Worm (Caenorhabditis elegans) whole organism, young adult: ENCODE results near the gene rnh-1.1.

Experiments used
- B0336.3 ChIP-seq: fragments of 200-800 bp; sonication (Bioruptor generic); IDR thresholded peaks from 2 replicates; pipeline ENCODE4 v1.3.6; 2022; ENCODE audit warnings: missing genetic modification characterization, missing compliant biosample characterization
- C06A6.2 ChIP-seq: fragments of 200-800 bp; sonication (Bioruptor generic); conservative IDR thresholded peaks from 2 replicates; pipeline ENCODE4 v1.3.6; 2022; ENCODE audit warnings: missing genetic modification characterization, missing compliant biosample characterization
- D2030.7 ChIP-seq: fragments of 200-800 bp; sonication (Bioruptor generic); IDR thresholded peaks from 2 replicates; pipeline ENCODE4 v1.3.6; 2022; ENCODE audit warnings: missing genetic modification reagents, missing genetic modification characterization, missing compliant biosample characterization
- F22D6.2 ChIP-seq: sonication (generic microtip); optimal IDR thresholded peaks from 2 replicates; lab custom pipeline; 2016; ENCODE audit warnings: mild to moderate bottlenecking, missing genetic modification characterization, missing compliant biosample characterization
- F39B2.1 ChIP-seq: fragments of 200-800 bp; sonication (Bioruptor generic); IDR thresholded peaks from 2 replicates; pipeline ENCODE4 v1.3.6; 2022; ENCODE audit warnings: missing genetic modification reagents, missing genetic modification characterization, missing compliant biosample characterization
- F57C9.4 ChIP-seq: sonication (generic microtip); optimal IDR thresholded peaks from 2 replicates; lab custom pipeline; 2017; ENCODE audit warnings: mild to moderate bottlenecking, missing genetic modification characterization, missing compliant biosample characterization
- K11D2.4 ChIP-seq: fragments of 200-800 bp; sonication (Bioruptor generic); IDR thresholded peaks from 2 replicates; pipeline ENCODE4 v1.3.6; 2022; ENCODE audit warnings: missing genetic modification reagents, missing genetic modification characterization, missing compliant biosample characterization
- K12H6.12 ChIP-seq: fragments of 200-800 bp; sonication (Bioruptor generic); optimal IDR thresholded peaks from 2 replicates; lab custom pipeline; 2018; ENCODE audit warnings: mild to moderate bottlenecking, missing genetic modification characterization, missing compliant biosample characterization
- T07F8.4 ChIP-seq: sonication (generic microtip); optimal IDR thresholded peaks from 2 replicates; lab custom pipeline; 2016; ENCODE audit warnings: mild to moderate bottlenecking, missing genetic modification characterization, moderate library complexity, missing compliant biosample characterization
- T26A5.8 ChIP-seq: sonication (generic microtip); optimal IDR thresholded peaks from 2 replicates; lab custom pipeline; 2016; ENCODE audit warnings: missing genetic modification characterization, missing compliant biosample characterization
- Y53F4B.3 ChIP-seq: fragments of 200-800 bp; sonication (Bioruptor generic); IDR thresholded peaks from 2 replicates; pipeline ENCODE4 v1.3.6; 2022; ENCODE audit warnings: missing genetic modification reagents, missing genetic modification characterization, missing compliant biosample characterization
- Y53G8AR.9 ChIP-seq: fragments of 200-800 bp; sonication (Bioruptor generic); conservative IDR thresholded peaks from 2 replicates; pipeline ENCODE4 v1.3.6; 2022; ENCODE audit warnings: missing genetic modification reagents, missing genetic modification characterization, missing compliant biosample characterization
- Y95B8A.8 ChIP-seq: fragments of 200-800 bp; sonication (Bioruptor generic); IDR thresholded peaks from 2 replicates; pipeline ENCODE4 v1.3.6; 2022; ENCODE audit warnings: missing genetic modification reagents, missing genetic modification characterization, missing compliant biosample characterization
- ZK185.1 ChIP-seq: sonication (generic microtip); optimal IDR thresholded peaks from 2 replicates; lab custom pipeline; 2016; ENCODE audit warnings: mild to moderate bottlenecking, missing genetic modification characterization, missing compliant biosample characterization; ENCODE audit not compliant: poor library complexity, severe bottlenecking
- ama-1 ChIP-seq, 3 experiments: fragments of 150-350 bp in 1 of 3; sonication (generic microtip) in 2 of 3; optimal IDR thresholded peaks; 2 replicates each; lab custom pipeline; 2014 to 2018; ENCODE audit warnings: missing biosample characterization in 2 of 3, missing genetic modification characterization in 2 of 3, missing genetic modification reagents in 2 of 3
- attf-3 ChIP-seq: fragments of 200-800 bp; sonication (Bioruptor generic); conservative IDR thresholded peaks from 2 replicates; pipeline ENCODE4 v1.3.6; 2022; ENCODE audit warnings: missing genetic modification reagents, missing genetic modification characterization, missing compliant biosample characterization
- attf-6 ChIP-seq: fragments of 200-800 bp; sonication (Bioruptor generic); IDR thresholded peaks from 2 replicates; pipeline ENCODE4 v1.3.6; 2022; ENCODE audit warnings: missing genetic modification reagents, missing genetic modification characterization, missing compliant biosample characterization
- bed-1 ChIP-seq: fragments of 200-800 bp; sonication (Bioruptor generic); IDR thresholded peaks from 2 replicates; pipeline ENCODE4 v1.3.6; 2022; ENCODE audit warnings: missing genetic modification reagents, missing genetic modification characterization, missing compliant biosample characterization
- cebp-1 ChIP-seq, 2 experiments: fragments of 200-800 bp in 1 of 2; sonication (Bioruptor generic) in 1 of 2; sonication (generic microtip) in 1 of 2; IDR thresholded peaks in 1 of 2; optimal IDR thresholded peaks in 1 of 2; 2 replicates each; pipeline versions ENCODE4 v1.3.6 to Lab custom; 2017 to 2022; ENCODE audit warnings: missing compliant biosample characterization in 2 of 2, missing genetic modification characterization in 2 of 2, mild to moderate bottlenecking in 1 of 2, missing genetic modification reagents in 1 of 2, moderate library complexity in 1 of 2
- ceh-100 ChIP-seq: fragments of 200-800 bp; sonication (Bioruptor generic); IDR thresholded peaks from 2 replicates; pipeline ENCODE4 v1.3.6; 2022; ENCODE audit warnings: missing genetic modification reagents, missing genetic modification characterization, missing compliant biosample characterization
- ceh-58 ChIP-seq: fragments of 200-800 bp; sonication (Bioruptor generic); IDR thresholded peaks from 2 replicates; pipeline ENCODE4 v1.3.6; 2022; ENCODE audit warnings: missing genetic modification characterization, missing compliant biosample characterization
- die-1 ChIP-seq: sonication (generic microtip); optimal IDR thresholded peaks from 2 replicates; lab custom pipeline; 2016; ENCODE audit warnings: missing genotype, mild to moderate bottlenecking, missing genetic modification characterization, missing compliant biosample characterization
- dpff-1 ChIP-seq: sonication (generic microtip); optimal IDR thresholded peaks from 2 replicates; lab custom pipeline; 2017; ENCODE audit warnings: mild to moderate bottlenecking, missing genetic modification characterization, missing compliant biosample characterization
- dpl-1 ChIP-seq: fragments of 150-350 bp; optimal IDR thresholded peaks from 2 replicates; lab custom pipeline; 2014; ENCODE audit warnings: missing biosample characterization, missing genetic modification reagents, missing genetic modification characterization
- efl-1 ChIP-seq: fragments of 150-350 bp; optimal IDR thresholded peaks from 2 replicates; lab custom pipeline; 2014; ENCODE audit warnings: missing biosample characterization, missing genetic modification reagents, missing genetic modification characterization
- egl-44 ChIP-seq: fragments of 200-800 bp; sonication (Bioruptor generic); IDR thresholded peaks from 2 replicates; pipeline ENCODE4 v1.3.6; 2022; ENCODE audit warnings: missing genetic modification reagents, missing genetic modification characterization, missing compliant biosample characterization
- ekl-4 ChIP-seq: fragments of 200-800 bp; sonication (Bioruptor generic); IDR thresholded peaks from 2 replicates; pipeline ENCODE4 v1.3.6; 2022; ENCODE audit warnings: missing genetic modification reagents, missing genetic modification characterization, missing compliant biosample characterization
- ets-4 ChIP-seq: fragments of 200-800 bp; sonication (Bioruptor generic); optimal IDR thresholded peaks from 2 replicates; lab custom pipeline; 2018; ENCODE audit warnings: mild to moderate bottlenecking, missing genetic modification characterization, missing compliant biosample characterization
- hrde-1 ChIP-seq: sonication (generic microtip); optimal IDR thresholded peaks from 2 replicates; lab custom pipeline; 2016; ENCODE audit warnings: missing genetic modification characterization, mild to moderate bottlenecking, missing compliant biosample characterization, moderate library complexity, missing genotype, missing genetic modification reagents, borderline replicate concordance
- lag-1 ChIP-seq: fragments of 200-800 bp; sonication (Bioruptor generic); IDR thresholded peaks from 2 replicates; pipeline ENCODE4 v1.3.6; 2022; ENCODE audit warnings: missing genetic modification reagents, missing genetic modification characterization, missing compliant biosample characterization
- lin-40 ChIP-seq: sonication (generic microtip); optimal IDR thresholded peaks from 2 replicates; lab custom pipeline; 2016; ENCODE audit warnings: missing genetic modification characterization, mild to moderate bottlenecking, missing compliant biosample characterization, missing genotype, missing genetic modification reagents
- lin-54 ChIP-seq: fragments of 200-800 bp; sonication (Bioruptor generic); optimal IDR thresholded peaks from 2 replicates; lab custom pipeline; 2018; ENCODE audit warnings: mild to moderate bottlenecking, missing genetic modification characterization, missing compliant biosample characterization
- madf-6 ChIP-seq: fragments of 200-800 bp; sonication (Bioruptor generic); IDR thresholded peaks from 2 replicates; pipeline ENCODE4 v1.3.6; 2022; ENCODE audit warnings: missing genetic modification reagents, missing genetic modification characterization, missing compliant biosample characterization
- nfya-1 ChIP-seq: sonication (generic microtip); optimal IDR thresholded peaks from 2 replicates; lab custom pipeline; 2017; ENCODE audit warnings: antibody characterized with exemption, missing compliant biosample characterization, missing genetic modification characterization, borderline replicate concordance; ENCODE audit not compliant: insufficient read depth
- nhr-90 ChIP-seq: sonication (generic microtip); optimal IDR thresholded peaks from 2 replicates; lab custom pipeline; 2016; ENCODE audit warnings: missing genotype, mild to moderate bottlenecking, missing genetic modification characterization, missing compliant biosample characterization
- rec-8 ChIP-seq, 2 experiments: sonication (generic microtip); optimal IDR thresholded peaks; 2 replicates each; lab custom pipeline; 2016; ENCODE audit warnings: mild to moderate bottlenecking in 2 of 2, missing genetic modification characterization in 2 of 2, missing genetic modification reagents in 2 of 2, missing genotype in 2 of 2, missing biosample characterization in 1 of 2, missing compliant biosample characterization in 1 of 2, moderate library complexity in 1 of 2
- sea-2 ChIP-seq: fragments of 200-800 bp; sonication (Bioruptor generic); IDR thresholded peaks from 2 replicates; pipeline ENCODE4 v1.3.6; 2022; ENCODE audit warnings: missing genetic modification characterization, missing compliant biosample characterization
- snpc-1.1 ChIP-seq: sonication (generic microtip); optimal IDR thresholded peaks from 2 replicates; lab custom pipeline; 2017; ENCODE audit warnings: missing genetic modification characterization, mild to moderate bottlenecking, missing compliant biosample characterization, antibody characterized with exemption, moderate library complexity, missing genotype, missing genetic modification reagents; ENCODE audit not compliant: insufficient read depth
- snpc-4 ChIP-seq, 5 experiments: fragments of 150-350 bp in 1 of 5; sonication (generic microtip) in 4 of 5; optimal IDR thresholded peaks; 2 replicates each; lab custom pipeline; 2014 to 2018; ENCODE audit warnings: missing genetic modification characterization in 5 of 5, missing biosample characterization in 3 of 5, antibody characterized with exemption in 2 of 5, mild to moderate bottlenecking in 2 of 5, missing compliant biosample characterization in 2 of 5, missing genotype in 2 of 5, moderate library complexity in 2 of 5, missing genetic modification reagents in 1 of 5
- somi-1 ChIP-seq: fragments of 200-800 bp; sonication (Bioruptor generic); optimal IDR thresholded peaks from 2 replicates; lab custom pipeline; 2018; ENCODE audit warnings: mild to moderate bottlenecking, missing genetic modification characterization, missing compliant biosample characterization
- tbp1 ChIP-seq: fragments of 200-800 bp; sonication (Bioruptor generic); optimal IDR thresholded peaks from 2 replicates; lab custom pipeline; 2018; ENCODE audit warnings: mild to moderate bottlenecking, missing genetic modification characterization, missing compliant biosample characterization
- tbx-9 ChIP-seq: sonication (generic microtip); optimal IDR thresholded peaks from 2 replicates; lab custom pipeline; 2016; ENCODE audit warnings: borderline replicate concordance, missing genetic modification characterization, inconsistent platforms, missing compliant biosample characterization
- unc-130 ChIP-seq: sonication (generic microtip); optimal IDR thresholded peaks from 2 replicates; lab custom pipeline; 2016; ENCODE audit warnings: missing genetic modification reagents, missing genetic modification characterization, missing compliant biosample characterization
- unc-62 ChIP-seq: fragments of 150-350 bp; optimal IDR thresholded peaks from 2 replicates; lab custom pipeline; 2014; ENCODE audit warnings: missing biosample characterization, missing genetic modification reagents, missing genetic modification characterization
- zfh-2 ChIP-seq: fragments of 200-800 bp; sonication (Bioruptor generic); conservative IDR thresholded peaks from 2 replicates; pipeline ENCODE4 v1.3.6; 2022; ENCODE audit warnings: missing genetic modification reagents, missing genetic modification characterization, missing compliant biosample characterization
- ztf-26 ChIP-seq: sonication (generic microtip); optimal IDR thresholded peaks from 2 replicates; lab custom pipeline; 2017; ENCODE audit warnings: missing genetic modification characterization, missing compliant biosample characterization
- ztf-3 ChIP-seq: fragments of 200-800 bp; sonication (Bioruptor generic); optimal IDR thresholded peaks from 2 replicates; lab custom pipeline; 2018; ENCODE audit warnings: mild to moderate bottlenecking, missing genetic modification characterization, missing compliant biosample characterization

Gene rnh-1.1

ce11 chrII:7528210-7528609 is 2.7 kb downstream of the rnh-1.1 start (continued):
- TF ChIP-seq F22D6.2 (tag; lab: Kevin White, UChicago) (peak; percentile 3), lag-1 (GFP tag; lab: Robert Waterston, UW) (no peak), K11D2.4 (GFP tag; lab: Robert Waterston, UW) (no peak), efl-1 (no peak), tbp1 (no peak), zfh-2 (GFP tag; lab: Robert Waterston, UW) (no peak), lin-40 (tag; lab: Kevin White, UChicago) (no peak), sea-2 (no peak), F57C9.4 (no peak), ceh-58 (GFP tag; lab: Robert Waterston, UW) (no peak), D2030.7 (GFP tag; lab: Robert Waterston, UW) (no peak), madf-6 (GFP tag; lab: Robert Waterston, UW) (no peak), ZK185.1 (tag; lab: Kevin White, UChicago) (peak; percentile 25), ztf-3 (GFP tag; lab: Kevin White, UChicago) (no peak), dpff-1 (tag; lab: Kevin White, UChicago) (no peak), nhr-90 (tag; lab: Kevin White, UChicago) (no peak), cebp-1 (GFP tag; IDR thresholded peaks at IDR 0.05; lab: Robert Waterston, UW) (no peak), cebp-1 (tag; optimal IDR thresholded peaks at IDR 0.05; lab: Kevin White, UChicago) (no peak), Y95B8A.8 (GFP tag; lab: Robert Waterston, UW) (peak; percentile 53; the same call in 1 of the 2 replicates), T07F8.4 (no peak), hrde-1 (tag; lab: Kevin White, UChicago) (no peak), C06A6.2 (peak; percentile 69; the same call in 1 of the 2 replicates), ekl-4 (GFP tag; lab: Robert Waterston, UW) (no peak), snpc-1.1 (tag; lab: Kevin White, UChicago) (no peak), ama-1 (optimal IDR thresholded peaks at IDR 0.05; lab: Kevin White, UChicago) (no peak), ama-1 (GFP tag; optimal IDR thresholded peaks at IDR 0.05; lab: Kevin White, UChicago) (no peak), die-1 (tag; lab: Kevin White, UChicago) (no peak), ets-4 (GFP tag; lab: Kevin White, UChicago) (peak; percentile 75), bed-1 (GFP tag; lab: Robert Waterston, UW) (no peak), unc-62 (GFP tag; lab: Kevin White, UChicago) (no peak), tbx-9 (tag; lab: Kevin White, UChicago) (no peak), rec-8 (tag; optimal IDR thresholded peaks at IDR 0.05; lab: Kevin White, UChicago) (no peak), snpc-4 (GFP tag; optimal IDR thresholded peaks at IDR 0.05; lab: Kevin White, UChicago) (no peak), snpc-4 (tag; optimal IDR thresholded peaks at IDR 0.05; lab: Kevin White, UChicago) (no peak), lin-54 (GFP tag; lab: Kevin White, UChicago) (no peak), B0336.3 (GFP tag; lab: Robert Waterston, UW) (no peak), attf-6 (GFP tag; lab: Robert Waterston, UW) (no peak), unc-130 (GFP tag; lab: Kevin White, UChicago) (no peak), dpl-1 (GFP tag; lab: Kevin White, UChicago) (no peak), somi-1 (GFP tag; lab: Kevin White, UChicago) (peak; percentile 20), T26A5.8 (tag; lab: Kevin White, UChicago) (no peak), egl-44 (GFP tag; lab: Robert Waterston, UW) (peak; percentile 46; the same call in 1 of the 2 replicates), F39B2.1 (no peak), Y53F4B.3 (no peak), ceh-100 (GFP tag; lab: Robert Waterston, UW) (no peak), K12H6.12 (tag; lab: Kevin White, UChicago) (no peak), nfya-1 (tag; lab: Kevin White, UChicago) (no peak), ztf-26 (peak; percentile 63), attf-3 (GFP tag; lab: Robert Waterston, UW) (no peak), Y53G8AR.9 (GFP tag; lab: Robert Waterston, UW) (0 out of 2 replicates have a peak, but pooled peaks have one; percentile 30)
